Worm (Caenorhabditis elegans) whole organism, L2 larva: ENCODE data around the gene epg-5.

Experiments
- C34F6.9 ChIP-seq: fragments of 150-350 bp; optimal IDR thresholded peaks from 2 replicates; lab custom pipeline; 2014; ENCODE audit warnings: missing biosample characterization, missing genetic modification characterization
- R02D3.7 ChIP-seq: fragments of 150-350 bp; optimal IDR thresholded peaks from 2 replicates; lab custom pipeline; 2014; ENCODE audit warnings: missing biosample characterization, missing genetic modification characterization
- ZK546.5 ChIP-seq: sonication (generic microtip); optimal IDR thresholded peaks from 2 replicates; lab custom pipeline; 2017; ENCODE audit warnings: missing biosample characterization, missing genetic modification characterization
- alr-1 ChIP-seq: fragments of 150-350 bp; optimal IDR thresholded peaks from 2 replicates; lab custom pipeline; 2014; ENCODE audit warnings: missing biosample characterization, missing genetic modification characterization
- aly-2 ChIP-seq: fragments of 150-350 bp; optimal IDR thresholded peaks from 2 replicates; lab custom pipeline; 2014; ENCODE audit warnings: missing biosample characterization, missing genetic modification characterization
- ama-1 ChIP-seq: fragments of 150-350 bp; optimal IDR thresholded peaks from 2 replicates; lab custom pipeline; 2018; ENCODE audit warnings: inconsistent platforms
- blmp-1 ChIP-seq: sonication (generic microtip); optimal IDR thresholded peaks from 2 replicates; lab custom pipeline; 2017; ENCODE audit warnings: missing genetic modification characterization, mild to moderate bottlenecking, missing compliant biosample characterization, antibody characterized with exemption, moderate library complexity; ENCODE audit not compliant: insufficient read depth
- ceh-16 ChIP-seq: fragments of 150-350 bp; optimal IDR thresholded peaks from 2 replicates; lab custom pipeline; 2014; ENCODE audit warnings: missing biosample characterization, missing genetic modification characterization
- ceh-82 ChIP-seq: fragments of 150-350 bp; optimal IDR thresholded peaks from 2 replicates; lab custom pipeline; 2014; ENCODE audit warnings: missing biosample characterization, missing genetic modification characterization
- crh-2 ChIP-seq: sonication (generic microtip); optimal IDR thresholded peaks from 2 replicates; lab custom pipeline; 2017; ENCODE audit warnings: missing biosample characterization, missing genetic modification characterization
- dmd-4 ChIP-seq: sonication (generic microtip); optimal IDR thresholded peaks from 2 replicates; lab custom pipeline; 2017; ENCODE audit warnings: missing biosample characterization, missing genetic modification characterization
- elt-1 ChIP-seq: fragments of 150-350 bp; optimal IDR thresholded peaks from 2 replicates; lab custom pipeline; 2014; ENCODE audit warnings: missing biosample characterization, missing genetic modification characterization
- elt-3 ChIP-seq: sonication (generic microtip); optimal IDR thresholded peaks from 2 replicates; lab custom pipeline; 2017; ENCODE audit warnings: missing biosample characterization, missing genetic modification characterization
- fos-1 ChIP-seq: fragments of 150-350 bp; optimal IDR thresholded peaks from 2 replicates; lab custom pipeline; 2014; ENCODE audit warnings: missing biosample characterization, missing genetic modification characterization
- lin-11 ChIP-seq: fragments of 150-350 bp; sonication (generic microtip); optimal IDR thresholded peaks from 2 replicates; lab custom pipeline; 2014; ENCODE audit warnings: missing biosample characterization, missing genetic modification characterization, inconsistent platforms, mixed read lengths
- lin-13 ChIP-seq: fragments of 150-350 bp; optimal IDR thresholded peaks from 2 replicates; lab custom pipeline; 2014; ENCODE audit warnings: missing biosample characterization, missing genetic modification reagents, missing genetic modification characterization
- lin-39 ChIP-seq: fragments of 150-350 bp; optimal IDR thresholded peaks from 2 replicates; lab custom pipeline; 2014; ENCODE audit warnings: missing biosample characterization, missing genetic modification reagents, missing genetic modification characterization
- lsy-2 ChIP-seq, 2 experiments: fragments of 150-350 bp in 1 of 2; sonication (generic microtip) in 1 of 2; optimal IDR thresholded peaks; 2 replicates each; lab custom pipeline; 2014 to 2017; ENCODE audit warnings: missing biosample characterization in 2 of 2, missing genetic modification characterization in 2 of 2
- mbf-1 ChIP-seq: sonication (generic microtip); optimal IDR thresholded peaks from 2 replicates; lab custom pipeline; 2017; ENCODE audit warnings: missing biosample characterization, missing genetic modification characterization
- mdl-1 ChIP-seq, 2 experiments: fragments of 150-350 bp in 1 of 2; sonication (generic microtip) in 1 of 2; optimal IDR thresholded peaks; 2 replicates each; lab custom pipeline; 2017; ENCODE audit warnings: missing biosample characterization in 2 of 2, missing genetic modification characterization in 2 of 2
- nhr-11 ChIP-seq: fragments of 150-350 bp; optimal IDR thresholded peaks from 2 replicates; lab custom pipeline; 2014; ENCODE audit warnings: missing biosample characterization, missing genetic modification characterization
- nhr-12 ChIP-seq: fragments of 150-350 bp; optimal IDR thresholded peaks from 2 replicates; lab custom pipeline; 2014; ENCODE audit warnings: missing biosample characterization, missing genetic modification characterization
- nhr-129 ChIP-seq: fragments of 150-350 bp; optimal IDR thresholded peaks from 2 replicates; lab custom pipeline; 2014; ENCODE audit warnings: missing biosample characterization, missing genetic modification characterization
- nhr-237 ChIP-seq: fragments of 150-350 bp; optimal IDR thresholded peaks from 2 replicates; lab custom pipeline; 2014; ENCODE audit warnings: missing biosample characterization, missing genetic modification characterization
- nhr-25 ChIP-seq: fragments of 150-350 bp; sonication (generic microtip); optimal IDR thresholded peaks from 3 replicates; lab custom pipeline; 2014; ENCODE audit warnings: missing biosample characterization, missing genetic modification characterization
- sem-4 ChIP-seq: fragments of 150-350 bp; optimal IDR thresholded peaks from 2 replicates; lab custom pipeline; 2014; ENCODE audit warnings: missing biosample characterization, missing genetic modification reagents, missing genetic modification characterization
- skn-1 ChIP-seq: sonication (generic microtip); optimal IDR thresholded peaks from 2 replicates; lab custom pipeline; 2017; ENCODE audit warnings: missing biosample characterization, missing genetic modification characterization
- sma-3 ChIP-seq: sonication (generic microtip); optimal IDR thresholded peaks from 2 replicates; lab custom pipeline; 2016; ENCODE audit warnings: missing genetic modification reagents, missing genetic modification characterization, missing compliant biosample characterization
- sma-9 ChIP-seq, 2 experiments: fragments of 150-350 bp in 1 of 2; sonication (generic microtip) in 1 of 2; optimal IDR thresholded peaks; 2 replicates each; lab custom pipeline; 2014 to 2016; ENCODE audit warnings: missing genetic modification characterization in 2 of 2, mild to moderate bottlenecking in 1 of 2, missing biosample characterization in 1 of 2, missing compliant biosample characterization in 1 of 2, missing genetic modification reagents in 1 of 2, moderate library complexity in 1 of 2
- snpc-4 ChIP-seq: fragments of 150-350 bp; optimal IDR thresholded peaks from 2 replicates; lab custom pipeline; 2014; ENCODE audit warnings: missing biosample characterization, missing genetic modification characterization
- unc-39 ChIP-seq: fragments of 150-350 bp; optimal IDR thresholded peaks from 2 replicates; lab custom pipeline; 2014; ENCODE audit warnings: missing biosample characterization, missing genetic modification characterization
- zag-1 ChIP-seq: fragments of 150-350 bp; optimal IDR thresholded peaks from 2 replicates; lab custom pipeline; 2014; ENCODE audit warnings: missing biosample characterization, missing genetic modification characterization
- ztf-1 ChIP-seq: fragments of 200-800 bp; sonication (Bioruptor generic); conservative IDR thresholded peaks from 2 replicates; pipeline ENCODE4 v1.3.6; 2022; ENCODE audit warnings: missing genetic modification characterization, missing compliant biosample characterization
- ztf-11 ChIP-seq: sonication (generic microtip); optimal IDR thresholded peaks from 2 replicates; lab custom pipeline; 2017; ENCODE audit warnings: missing biosample characterization, missing genetic modification characterization
- ztf-4 ChIP-seq: fragments of 150-350 bp; optimal IDR thresholded peaks from 2 replicates; lab custom pipeline; 2014; ENCODE audit warnings: missing biosample characterization, missing genetic modification characterization

epg-5 gene

DNA sequence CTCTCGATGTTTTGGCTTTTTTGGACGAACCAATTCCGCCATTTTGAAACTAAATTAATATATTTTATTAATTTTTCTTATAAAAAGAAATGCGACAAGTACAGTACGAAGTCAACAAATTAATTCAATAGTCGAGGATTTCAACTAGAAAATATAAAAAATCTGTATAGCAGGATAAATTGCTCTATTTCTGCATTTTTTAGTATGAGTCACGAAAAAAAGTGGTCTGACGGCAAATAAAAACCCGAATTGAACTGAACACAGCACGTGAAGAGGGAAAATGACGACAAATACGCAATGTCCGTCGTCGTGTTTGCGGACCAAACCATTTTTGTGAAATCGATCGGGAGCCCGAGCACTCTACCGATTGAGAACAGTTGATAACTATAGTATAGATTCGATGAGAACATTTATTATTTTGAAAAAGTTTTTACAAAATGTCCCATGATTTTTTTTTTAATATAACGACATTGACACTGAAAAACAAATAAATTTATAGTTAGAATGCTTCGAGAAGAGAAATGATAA lies at the start of gene epg-5:
Gene epg-5 (minus strand): TSS at position 51 of the 528 bp plus-strand sequence.
- peak; percentile 47 for TF ChIP-seq fos-1
- TF ChIP-seq elt-3 (tag; lab: Kevin White, UChicago), result no peak
- TF ChIP-seq C34F6.9 (tag; lab: Kevin White, UChicago), result peak; percentile 67
- TF ChIP-seq nhr-129 (tag; lab: Kevin White, UChicago), result peak; percentile 59
- peak; percentile 6 for TF ChIP-seq lin-11
- TF ChIP-seq lsy-2 (tag; optimal IDR thresholded peaks at IDR 0.05; lab: Kevin White, UChicago), result peak in 1 of 2 experiments; percentile 61
- no peak for TF ChIP-seq sem-4 (tag; lab: Kevin White, UChicago)
- peak in 1 of 2 experiments; percentile 19 for TF ChIP-seq mdl-1 (tag; optimal IDR thresholded peaks at IDR 0.05; lab: Kevin White, UChicago)
- no peak for TF ChIP-seq crh-2 (tag; lab: Kevin White, UChicago)
- TF ChIP-seq, all 48 proteins: peak for 6

DNA sequence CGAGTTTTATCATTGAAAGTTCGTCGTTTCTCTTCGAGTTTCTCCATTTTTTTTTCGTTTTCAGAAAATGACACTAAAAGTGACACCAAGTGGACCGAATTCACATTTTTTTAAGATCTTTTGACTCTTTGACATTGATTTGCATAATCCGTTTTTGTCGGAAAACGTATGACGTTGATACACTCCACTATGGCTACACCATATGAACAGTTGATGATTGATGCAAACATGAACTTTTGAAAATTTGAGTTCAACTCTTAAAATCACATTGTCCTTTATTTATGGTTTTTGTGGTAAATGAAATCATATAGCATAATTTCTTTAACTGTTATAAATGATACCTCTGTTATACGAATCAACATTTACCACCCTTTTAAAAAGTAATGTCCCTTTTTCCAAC lies 49.6 kb upstream of the epg-5 start, which contains the start of gene T19D12.10:
Gene T19D12.10 (minus strand): TSS at position 101 of the 400 bp plus-strand sequence.
- no peak for TF ChIP-seq sma-9 (GFP tag; optimal IDR thresholded peaks at IDR 0.05; lab: Kevin White, UChicago)
- no peak for TF ChIP-seq sma-9 (tag; optimal IDR thresholded peaks at IDR 0.05; lab: Kevin White, UChicago)
- no peak for TF ChIP-seq elt-1 (tag; lab: Kevin White, UChicago)
- no peak for TF ChIP-seq blmp-1 (tag; lab: Kevin White, UChicago)
- no peak for TF ChIP-seq R02D3.7 (tag; lab: Kevin White, UChicago)
- TF ChIP-seq ceh-16 (tag; lab: Kevin White, UChicago), result no peak
- no peak for TF ChIP-seq snpc-4
- TF ChIP-seq unc-39 (tag; lab: Kevin White, UChicago), result no peak

DNA sequence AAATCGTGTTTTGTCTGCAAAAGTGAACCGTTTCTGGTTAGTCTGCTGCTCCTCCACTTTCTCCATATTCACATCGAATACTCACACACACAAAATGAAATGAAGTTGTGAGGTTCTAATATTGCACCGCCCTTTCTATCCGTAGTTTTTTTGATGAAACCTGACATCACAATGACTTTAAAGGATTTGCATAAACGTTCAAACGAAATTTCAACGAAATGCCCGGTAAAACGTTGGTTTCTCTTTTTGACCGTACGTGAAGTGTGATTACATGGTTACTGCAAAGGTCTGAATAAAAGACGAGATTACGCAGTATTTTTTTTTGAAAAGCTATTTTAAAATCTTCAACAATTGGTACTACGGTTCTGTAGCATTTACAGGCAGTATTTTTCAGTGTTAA lies 45.1 kb upstream of the epg-5 start, which contains the start of gene T19D12.9:
Gene T19D12.9 (minus strand): TSS at position 101 of the 400 bp plus-strand sequence.
- TF ChIP-seq lin-11 (no peak), mbf-1 (tag; lab: Kevin White, UChicago) (no peak), alr-1 (tag; lab: Kevin White, UChicago) (no peak), ztf-11 (tag; lab: Kevin White, UChicago) (no peak), ztf-4 (tag; lab: Kevin White, UChicago) (no peak), nhr-237 (no peak), ama-1 (lab: Kevin White, UChicago) (no peak), lin-13 (GFP tag; lab: Kevin White, UChicago) (no peak), nhr-12 (tag; lab: Kevin White, UChicago) (no peak), ztf-1 (GFP tag; lab: Robert Waterston, UW) (no peak), sma-3 (GFP tag; lab: Kevin White, UChicago) (no peak), elt-1 (tag; lab: Kevin White, UChicago) (no peak), snpc-4 (no peak)

DNA sequence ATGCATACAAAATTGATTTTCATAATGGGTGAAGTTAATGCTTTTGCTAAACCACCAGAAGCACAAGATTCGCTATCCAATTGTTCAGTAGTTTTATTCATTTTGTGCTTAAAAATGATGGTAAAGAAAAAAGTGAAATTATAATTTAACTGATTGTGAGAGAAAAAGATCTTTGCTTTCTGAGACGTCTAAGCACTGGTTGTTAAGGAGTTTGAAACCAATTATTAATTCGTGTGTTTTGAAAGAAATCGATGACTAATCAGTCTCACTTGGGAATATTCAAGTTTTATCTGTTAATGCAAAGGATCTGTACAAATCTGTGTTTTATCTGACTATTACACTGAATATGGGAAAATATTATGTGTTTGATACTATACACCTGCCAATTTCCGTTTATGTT lies 42.6 kb upstream of the epg-5 start, which contains the start of gene sra-26:
Gene sra-26 (minus strand): TSS at position 101 of the 400 bp plus-strand sequence.
- no peak for TF ChIP-seq ztf-4 (tag; lab: Kevin White, UChicago)
- TF ChIP-seq ZK546.5, result no peak
- TF ChIP-seq unc-39 (tag; lab: Kevin White, UChicago), result no peak
- no peak for TF ChIP-seq nhr-12 (tag; lab: Kevin White, UChicago)
- TF ChIP-seq skn-1, result no peak
- TF ChIP-seq aly-2 (tag; lab: Kevin White, UChicago), result no peak
- TF ChIP-seq ceh-82 (tag; lab: Kevin White, UChicago), result no peak
- TF ChIP-seq zag-1 (tag; lab: Kevin White, UChicago), result no peak
- no peak for TF ChIP-seq alr-1 (tag; lab: Kevin White, UChicago)
- TF ChIP-seq nhr-25 (tag; lab: Kevin White, UChicago), result no peak
- no peak for TF ChIP-seq elt-1 (tag; lab: Kevin White, UChicago)
- no peak for TF ChIP-seq dmd-4 (tag; lab: Kevin White, UChicago)
- no peak for TF ChIP-seq lin-11
- no peak for TF ChIP-seq lin-39 (tag; lab: Kevin White, UChicago)
- TF ChIP-seq mdl-1 (tag; optimal IDR thresholded peaks at IDR 0.05; lab: Kevin White, UChicago), result no peak
- no peak for TF ChIP-seq nhr-11 (tag; lab: Kevin White, UChicago)
- TF ChIP-seq nhr-129 (tag; lab: Kevin White, UChicago), result no peak
